Worm (Caenorhabditis elegans): ENCODE measurements around the gene glt-6.

glt-6 gene

ce11 chrIV:7505866-7506488 lies 2.6 kb downstream of the glt-6 start (continued):
- TF ChIP-seq arid-1 (GFP tag; conservative IDR thresholded peaks at IDR 0.05) (peak; percentile 50; the same call in 1 of the 2 replicates), nhr-77 (tag; optimal IDR thresholded peaks at IDR 0.05) (peak; percentile 9), ZK337.2 (GFP tag; IDR thresholded peaks at IDR 0.05) (no peak; the same call in 1 of the 2 replicates), pha-4 (GFP tag; IDR thresholded peaks at IDR 0.05) (peak; percentile 55), pha-4 (tag; optimal IDR thresholded peaks at IDR 0.05) (no peak), zip-2 (tag; optimal IDR thresholded peaks at IDR 0.05) (no peak), zfp-2 (tag; optimal IDR thresholded peaks at IDR 0.05) (no peak), pqm-1 (tag; optimal IDR thresholded peaks at IDR 0.05) (no peak), ces-1 (GFP tag; optimal IDR thresholded peaks at IDR 0.05) (no peak), Y5F2A.4 (GFP tag; optimal IDR thresholded peaks at IDR 0.05) (no peak), zfp-3 (GFP tag; conservative IDR thresholded peaks at IDR 0.05) (peak; percentile 73; the same call in 1 of the 2 replicates), nhr-10 (tag; optimal IDR thresholded peaks at IDR 0.05) (peak; percentile 32), T26A8.4 (GFP tag; IDR thresholded peaks at IDR 0.05) (no peak; the same call in 1 of the 2 replicates), Y48G9A.11 (GFP tag; IDR thresholded peaks at IDR 0.05) (peak; percentile 13; the same call in 1 of the 2 replicates), nhr-25 (tag; optimal IDR thresholded peaks at IDR 0.05; ENCODE audit: borderline replicate concordance, insufficient read depth) (peak; percentile 34), mes-2 (tag; optimal IDR thresholded peaks at IDR 0.05; ENCODE audit: poor library complexity, severe bottlenecking) (peak; percentile 27), dmd-9 (GFP tag; IDR thresholded peaks at IDR 0.05) (no peak), ctbp-1 (GFP tag; IDR thresholded peaks at IDR 0.05) (peak; percentile 38; the same call in 1 of the 2 replicates), F10B5.3 (tag; optimal IDR thresholded peaks at IDR 0.05) (no peak), nhr-6 (tag; optimal IDR thresholded peaks at IDR 0.05) (no peak), daf-19 (GFP tag; conservative IDR thresholded peaks at IDR 0.05) (no peak), snpc-4 (tag; optimal IDR thresholded peaks at IDR 0.05) (no peak), lir-3 (tag; optimal IDR thresholded peaks at IDR 0.05) (no peak), mep-1 (tag; optimal IDR thresholded peaks at IDR 0.05) (peak; percentile 61), madf-9 (GFP tag; conservative IDR thresholded peaks at IDR 0.05) (no peak), mxl-2 (GFP tag; conservative IDR thresholded peaks at IDR 0.05) (no peak), tra-1 (GFP tag; IDR thresholded peaks at IDR 0.05) (no peak), sdz-12 (GFP tag; optimal IDR thresholded peaks at IDR 0.05) (no peak), nhr-102 (tag; optimal IDR thresholded peaks at IDR 0.05) (no peak), hlh-11 (tag; optimal IDR thresholded peaks at IDR 0.05) (peak; percentile 29), spr-1 (tag; optimal IDR thresholded peaks at IDR 0.05) (no peak), hmg-1.1 (GFP tag; IDR thresholded peaks at IDR 0.05) (no peak), tag-97 (GFP tag; IDR thresholded peaks at IDR 0.05) (no peak), attf-4 (tag; optimal IDR thresholded peaks at IDR 0.05) (no peak), ceh-44 (GFP tag; IDR thresholded peaks at IDR 0.05) (no peak), nhr-11 (tag; optimal IDR thresholded peaks at IDR 0.05) (no peak), lim-7 (GFP tag; IDR thresholded peaks at IDR 0.05) (no peak), unc-39 (tag; optimal IDR thresholded peaks at IDR 0.05) (no peak), dve-1 (tag; optimal IDR thresholded peaks at IDR 0.05; ENCODE audit: insufficient read depth) (peak; percentile 46), ceh-28 (tag; optimal IDR thresholded peaks at IDR 0.05) (no peak), fos-1 (tag; optimal IDR thresholded peaks at IDR 0.05) (no peak), madf-5 (GFP tag; IDR thresholded peaks at IDR 0.05) (no peak), jun-1 (tag; optimal IDR thresholded peaks at IDR 0.05) (no peak), Y105C5A.15 (GFP tag; IDR thresholded peaks at IDR 0.05) (no peak), aly-2 (tag; optimal IDR thresholded peaks at IDR 0.05) (no peak), nhr-111 (GFP tag; optimal IDR thresholded peaks at IDR 0.05) (no peak), lin-13 (GFP tag; optimal IDR thresholded peaks at IDR 0.05) (no peak), daf-16 (GFP tag; optimal IDR thresholded peaks at IDR 0.05) (peak in 1 of 2 experiments; percentile 10), daf-16 (tag; optimal IDR thresholded peaks at IDR 0.05) (peak; percentile 52), saeg-2 (GFP tag; IDR thresholded peaks at IDR 0.05) (no peak), fkh-10 (GFP tag; optimal IDR thresholded peaks at IDR 0.05) (no peak), aha-1 (tag) (peak; percentile 93)

Measured in whole organism, L4 larva.